ENCODE assay signal across 1 fruit fly cellular context in genomic region chr3L:15234233-15234778, dm6.
TF ChIP-seq lines count a peak whose summit lies in the region.

No protein-coding gene starts in this region.

TF ChIP-seq in whole organism, embryonic, 481 proteins besides CTCF, POLR2A, EP300 and RAD21 (continued from another document and continues in another):
- TF ChIP-seq CG14667 (GFP tag; IDR thresholded peaks at IDR 0.05; lab: Robert Waterston, UW): no peak
- peak; percentile 40 for TF ChIP-seq CG2120 (GFP tag; optimal IDR thresholded peaks at IDR 0.05; lab: Kevin White, UChicago)
- no peak for TF ChIP-seq Doc3 (GFP tag; IDR thresholded peaks at IDR 0.05; lab: Robert Waterston, UW; ENCODE audit: partially characterized antibody)
- TF ChIP-seq lola (GFP tag; optimal IDR thresholded peaks at IDR 0.05; lab: Kevin White, UChicago): peak in 1 of 3 experiments; percentile 3
- no peak for TF ChIP-seq CG2202 (tag; optimal IDR thresholded peaks at IDR 0.05; lab: Kevin White, UChicago)
- TF ChIP-seq HLH54F (GFP tag; optimal IDR thresholded peaks at IDR 0.05; lab: Kevin White, UChicago): no peak
- peak; percentile 8 for TF ChIP-seq Chrac-16 (GFP tag; optimal IDR thresholded peaks at IDR 0.05; lab: Kevin White, UChicago)
- TF ChIP-seq HmgZ (tag; optimal IDR thresholded peaks at IDR 0.05; lab: Kevin White, UChicago): no peak
- TF ChIP-seq CG4820 (GFP tag; optimal IDR thresholded peaks at IDR 0.05; lab: Kevin White, UChicago): no peak
- no peak for TF ChIP-seq CG12104 (GFP tag; optimal IDR thresholded peaks at IDR 0.05; lab: Kevin White, UChicago)
- no peak for TF ChIP-seq Hr3 (GFP tag; optimal IDR thresholded peaks at IDR 0.05; lab: Kevin White, UChicago)
- no peak for TF ChIP-seq danr (GFP tag; IDR thresholded peaks at IDR 0.05; lab: Robert Waterston, UW)
- TF ChIP-seq MBD-R2 (GFP tag; IDR thresholded peaks at IDR 0.05; lab: Robert Waterston, UW): 0 out of 2 replicates have a peak, but pooled peaks have one; percentile 30
- no peak for TF ChIP-seq CG33213 (GFP tag; optimal IDR thresholded peaks at IDR 0.05; lab: Kevin White, UChicago)
- no peak for TF ChIP-seq p53 (GFP tag; optimal IDR thresholded peaks at IDR 0.05; lab: Kevin White, UChicago)
- TF ChIP-seq sqz (GFP tag; optimal IDR thresholded peaks at IDR 0.05; lab: Kevin White, UChicago): peak; percentile 89
- TF ChIP-seq crp (GFP tag; optimal IDR thresholded peaks at IDR 0.05; lab: Kevin White, UChicago): no peak
- no peak for TF ChIP-seq nom (GFP tag; optimal IDR thresholded peaks at IDR 0.05; lab: Kevin White, UChicago)
- no peak for TF ChIP-seq repo (GFP tag; optimal IDR thresholded peaks at IDR 0.05; lab: Kevin White, UChicago)
- no peak for TF ChIP-seq vnd (GFP tag; IDR thresholded peaks at IDR 0.05; lab: Robert Waterston, UW; ENCODE audit: partially characterized antibody)
- TF ChIP-seq CG1024 (GFP tag; IDR thresholded peaks at IDR 0.05; lab: Robert Waterston, UW): no peak
- TF ChIP-seq Mrtf (GFP tag; IDR thresholded peaks at IDR 0.05; lab: Robert Waterston, UW): peak; percentile 52; the same call in 2 of the 3 replicates
- peak; percentile 54 for TF ChIP-seq chn (GFP tag; optimal IDR thresholded peaks at IDR 0.05; lab: Kevin White, UChicago)
- TF ChIP-seq CG18599 (GFP tag; optimal IDR thresholded peaks at IDR 0.05; lab: Kevin White, UChicago): no peak
- no peak for TF ChIP-seq seq (GFP tag; IDR thresholded peaks at IDR 0.05; lab: Robert Waterston, UW)
- TF ChIP-seq CG10274 (GFP tag; optimal IDR thresholded peaks at IDR 0.05; lab: Kevin White, UChicago): no peak
- TF ChIP-seq klu (GFP tag; IDR thresholded peaks at IDR 0.05; lab: Robert Waterston, UW): 0 out of 2 replicates have a peak, but pooled peaks have one; percentile 43
- TF ChIP-seq emc (GFP tag; optimal IDR thresholded peaks at IDR 0.05; lab: Kevin White, UChicago): no peak
- TF ChIP-seq CG7357 (GFP tag; IDR thresholded peaks at IDR 0.05; lab: Robert Waterston, UW): peak; percentile 30; the same call in 2 of the 3 replicates
- peak; percentile 44; the same call in 1 of the 3 replicates for TF ChIP-seq dysf (GFP tag; IDR thresholded peaks at IDR 0.05; lab: Robert Waterston, UW)
- peak; percentile 68; the same call in 2 of the 3 replicates for TF ChIP-seq zen2 (GFP tag; IDR thresholded peaks at IDR 0.05; lab: Robert Waterston, UW; ENCODE audit: partially characterized antibody)
- no peak for TF ChIP-seq CG11695 (GFP tag; IDR thresholded peaks at IDR 0.05; lab: Robert Waterston, UW)
- TF ChIP-seq pros (GFP tag; optimal IDR thresholded peaks at IDR 0.05; lab: Kevin White, UChicago): peak; percentile 46
- peak; percentile 60; the same call in 1 of the 2 replicates for TF ChIP-seq vvl (GFP tag; IDR thresholded peaks at IDR 0.05; lab: Robert Waterston, UW)
- TF ChIP-seq HHEX (GFP tag; optimal IDR thresholded peaks at IDR 0.05; lab: Kevin White, UChicago): no peak
- no peak for TF ChIP-seq Sry-δ (GFP tag; optimal IDR thresholded peaks at IDR 0.05; lab: Kevin White, UChicago)
- peak; percentile 8 for TF ChIP-seq CG2712 (tag; optimal IDR thresholded peaks at IDR 0.05; lab: Kevin White, UChicago)
- TF ChIP-seq CG4282 (GFP tag; optimal IDR thresholded peaks at IDR 0.05; lab: Kevin White, UChicago): peak; percentile 73
- no peak for TF ChIP-seq cato (GFP tag; optimal IDR thresholded peaks at IDR 0.05; lab: Kevin White, UChicago; ENCODE audit: borderline replicate concordance)
- TF ChIP-seq CG34376 (GFP tag; optimal IDR thresholded peaks at IDR 0.05; lab: Kevin White, UChicago): peak; percentile 44
- TF ChIP-seq gce (GFP tag; IDR thresholded peaks at IDR 0.05; lab: Robert Waterston, UW): no peak
- TF ChIP-seq CG30020 (tag; optimal IDR thresholded peaks at IDR 0.05; lab: Kevin White, UChicago): no peak
- TF ChIP-seq hth (optimal IDR thresholded peaks at IDR 0.05; lab: Kevin White, UChicago): no peak
- TF ChIP-seq kah (GFP tag; optimal IDR thresholded peaks at IDR 0.05; lab: Kevin White, UChicago): peak; percentile 14
- TF ChIP-seq CG16779 (GFP tag; IDR thresholded peaks at IDR 0.05; lab: Robert Waterston, UW): no peak
- peak; percentile 44 for TF ChIP-seq CG17328 (GFP tag; IDR thresholded peaks at IDR 0.05; lab: Robert Waterston, UW)
- no peak for TF ChIP-seq CG17912 (GFP tag; optimal IDR thresholded peaks at IDR 0.05; lab: Kevin White, UChicago)
- peak; percentile 99 for TF ChIP-seq z (GFP tag; IDR thresholded peaks at IDR 0.05; lab: Robert Waterston, UW)
- no peak for TF ChIP-seq CG4360 (GFP tag; IDR thresholded peaks at IDR 0.05; lab: Robert Waterston, UW)
- no peak for TF ChIP-seq toy (GFP tag; IDR thresholded peaks at IDR 0.05; lab: Robert Waterston, UW)
- peak; percentile 45; the same call in 1 of the 2 replicates for TF ChIP-seq amos (GFP tag; IDR thresholded peaks at IDR 0.05; lab: Robert Waterston, UW; ENCODE audit: partially characterized antibody)
- peak; percentile 18; the same call in 1 of the 2 replicates for TF ChIP-seq Taf1 (GFP tag; IDR thresholded peaks at IDR 0.05; lab: Robert Waterston, UW)
- TF ChIP-seq CG12391 (tag; optimal IDR thresholded peaks at IDR 0.05; lab: Kevin White, UChicago): peak; percentile 27
- TF ChIP-seq Sin3A (optimal IDR thresholded peaks at IDR 0.05; lab: Kevin White, UChicago): no peak
- TF ChIP-seq NC2β (GFP tag; optimal IDR thresholded peaks at IDR 0.05; lab: Kevin White, UChicago): no peak
- TF ChIP-seq CG33557 (GFP tag; optimal IDR thresholded peaks at IDR 0.05; lab: Kevin White, UChicago): peak; percentile 3
- TF ChIP-seq nerfin-1 (tag; optimal IDR thresholded peaks at IDR 0.05; lab: Kevin White, UChicago): no peak
- TF ChIP-seq eve (GFP tag; optimal IDR thresholded peaks at IDR 0.05; lab: Kevin White, UChicago): no peak
- no peak for TF ChIP-seq CG30403 (GFP tag; optimal IDR thresholded peaks at IDR 0.05; lab: Kevin White, UChicago)
- TF ChIP-seq CG31388 (GFP tag; optimal IDR thresholded peaks at IDR 0.05; lab: Kevin White, UChicago): no peak
- TF ChIP-seq CG17829 (tag; optimal IDR thresholded peaks at IDR 0.05; lab: Kevin White, UChicago): no peak
- TF ChIP-seq Spps (tag; optimal IDR thresholded peaks at IDR 0.05; lab: Kevin White, UChicago): no peak
- TF ChIP-seq ftz-f1 (GFP tag; optimal IDR thresholded peaks at IDR 0.05; lab: Kevin White, UChicago): no peak
- TF ChIP-seq CG6765 (GFP tag; optimal IDR thresholded peaks at IDR 0.05; lab: Kevin White, UChicago): no peak
- no peak for TF ChIP-seq pho (GFP tag; optimal IDR thresholded peaks at IDR 0.05; lab: Kevin White, UChicago)
- no peak for TF ChIP-seq Hand (GFP tag; optimal IDR thresholded peaks at IDR 0.05; lab: Kevin White, UChicago)
- TF ChIP-seq fd102C (GFP tag; optimal IDR thresholded peaks at IDR 0.05; lab: Kevin White, UChicago): no peak
- TF ChIP-seq Opbp (GFP tag; IDR thresholded peaks at IDR 0.05; lab: Robert Waterston, UW; ENCODE audit: partially characterized antibody): peak; percentile 64; the same call in 2 of the 3 replicates
- peak; percentile 7 for TF ChIP-seq CG13424 (tag; optimal IDR thresholded peaks at IDR 0.05; lab: Kevin White, UChicago)
- no peak for TF ChIP-seq CG14965 (GFP tag; optimal IDR thresholded peaks at IDR 0.05; lab: Kevin White, UChicago; ENCODE audit: borderline replicate concordance)
- TF ChIP-seq CG10267 (tag; optimal IDR thresholded peaks at IDR 0.05; lab: Kevin White, UChicago): no peak
- no peak for TF ChIP-seq Atf6 (GFP tag; IDR thresholded peaks at IDR 0.05; lab: Robert Waterston, UW)
- no peak for TF ChIP-seq prd (optimal IDR thresholded peaks at IDR 0.05; lab: Kevin White, UChicago)
- TF ChIP-seq prd (GFP tag; IDR thresholded peaks at IDR 0.05; lab: Robert Waterston, UW): peak; percentile 83
- no peak for TF ChIP-seq Blimp-1 (GFP tag; optimal IDR thresholded peaks at IDR 0.05; lab: Kevin White, UChicago)
- no peak for TF ChIP-seq stwl (tag; optimal IDR thresholded peaks at IDR 0.05; lab: Kevin White, UChicago)
- peak; percentile 87 for TF ChIP-seq kni (GFP tag; optimal IDR thresholded peaks at IDR 0.05; lab: Kevin White, UChicago)
- no peak for TF ChIP-seq CG3407 (GFP tag; optimal IDR thresholded peaks at IDR 0.05; lab: Kevin White, UChicago)
- peak; percentile 65; the same call in 1 of the 2 replicates for TF ChIP-seq Bgb (GFP tag; IDR thresholded peaks at IDR 0.05; lab: Robert Waterston, UW; ENCODE audit: partially characterized antibody)
- peak; percentile 60 for TF ChIP-seq E2f1 (GFP tag; IDR thresholded peaks at IDR 0.05; lab: Robert Waterston, UW)
- no peak for TF ChIP-seq CG18764 (GFP tag; optimal IDR thresholded peaks at IDR 0.05; lab: Kevin White, UChicago)
- TF ChIP-seq so (GFP tag; IDR thresholded peaks at IDR 0.05; lab: Robert Waterston, UW): 0 out of 3 replicates have a peak, but pooled peaks have one; percentile 4
- TF ChIP-seq croc (GFP tag; conservative IDR thresholded peaks at IDR 0.05; lab: Robert Waterston, UW): no peak; the same call in 2 of the 3 replicates
- TF ChIP-seq dmrt11E (tag; optimal IDR thresholded peaks at IDR 0.05; lab: Kevin White, UChicago): peak; percentile 16
- TF ChIP-seq CG8388 (GFP tag; optimal IDR thresholded peaks at IDR 0.05; lab: Kevin White, UChicago): no peak
- no peak for TF ChIP-seq crc (GFP tag; optimal IDR thresholded peaks at IDR 0.05; lab: Kevin White, UChicago)
- TF ChIP-seq en (GFP tag; optimal IDR thresholded peaks at IDR 0.05; lab: Kevin White, UChicago): no peak
- TF ChIP-seq ken (GFP tag; IDR thresholded peaks at IDR 0.05; lab: Robert Waterston, UW): peak; percentile 56; the same call in 2 of the 3 replicates
- TF ChIP-seq CG17568 (GFP tag; optimal IDR thresholded peaks at IDR 0.05; lab: Kevin White, UChicago): peak; percentile 55
- no peak for TF ChIP-seq C15 (GFP tag; IDR thresholded peaks at IDR 0.05; lab: Robert Waterston, UW)
- TF ChIP-seq CG10959 (GFP tag; IDR thresholded peaks at IDR 0.05; lab: Robert Waterston, UW): no peak
- peak in 1 of 2 experiments; percentile 21 for TF ChIP-seq tll (GFP tag; optimal IDR thresholded peaks at IDR 0.05; lab: Kevin White, UChicago)
- peak; percentile 86 for TF ChIP-seq Med (GFP tag; lab: Kevin White, UChicago)
- TF ChIP-seq dmrt99B (tag; optimal IDR thresholded peaks at IDR 0.05; lab: Kevin White, UChicago): peak; percentile 7
- no peak for TF ChIP-seq bigmax (GFP tag; optimal IDR thresholded peaks at IDR 0.05; lab: Kevin White, UChicago)
- TF ChIP-seq kay (GFP tag; optimal IDR thresholded peaks at IDR 0.05; lab: Kevin White, UChicago): no peak
- no peak for TF ChIP-seq CG15269 (tag; optimal IDR thresholded peaks at IDR 0.05; lab: Kevin White, UChicago)
- TF ChIP-seq Hmx (GFP tag; optimal IDR thresholded peaks at IDR 0.05; lab: Kevin White, UChicago): no peak
- TF ChIP-seq CG2875 (GFP tag; optimal IDR thresholded peaks at IDR 0.05; lab: Kevin White, UChicago): no peak
- TF ChIP-seq Mad (GFP tag; optimal IDR thresholded peaks at IDR 0.05; lab: Kevin White, UChicago): no peak
- no peak for TF ChIP-seq run (tag; optimal IDR thresholded peaks at IDR 0.05; lab: Kevin White, UChicago)
- no peak for TF ChIP-seq CG15601 (tag; optimal IDR thresholded peaks at IDR 0.05; lab: Kevin White, UChicago)
- TF ChIP-seq Optix (GFP tag; IDR thresholded peaks at IDR 0.05; lab: Robert Waterston, UW): peak; percentile 49; the same call in 1 of the 3 replicates
- TF ChIP-seq mirr (GFP tag; optimal IDR thresholded peaks at IDR 0.05; lab: Kevin White, UChicago): no peak
- no peak for TF ChIP-seq CG11560 (tag; IDR thresholded peaks at IDR 0.05; lab: Robert Waterston, UW)
- TF ChIP-seq wdn (GFP tag; IDR thresholded peaks at IDR 0.05; lab: Robert Waterston, UW): peak; percentile 46; the same call in 1 of the 2 replicates
- TF ChIP-seq CG11696 (GFP tag; IDR thresholded peaks at IDR 0.05; lab: Robert Waterston, UW): no peak
- TF ChIP-seq CG8765 (GFP tag; IDR thresholded peaks at IDR 0.05; lab: Robert Waterston, UW): no peak
- peak; percentile 24 for TF ChIP-seq sd (tag; optimal IDR thresholded peaks at IDR 0.05; lab: Kevin White, UChicago)
- TF ChIP-seq sob (GFP tag; IDR thresholded peaks at IDR 0.05; lab: Robert Waterston, UW): peak; percentile 59; the same call in 1 of the 2 replicates
- peak; percentile 36; the same call in 1 of the 2 replicates for TF ChIP-seq CG7372 (GFP tag; IDR thresholded peaks at IDR 0.05; lab: Robert Waterston, UW)
- TF ChIP-seq Abd-B (GFP tag; optimal IDR thresholded peaks at IDR 0.05; lab: Kevin White, UChicago): no peak
- no peak for TF ChIP-seq CG3065 (GFP tag; optimal IDR thresholded peaks at IDR 0.05; lab: Kevin White, UChicago)
- peak; percentile 47; the same call in 1 of the 2 replicates for TF ChIP-seq CG32772 (GFP tag; IDR thresholded peaks at IDR 0.05; lab: Robert Waterston, UW)
- no peak for TF ChIP-seq jing (GFP tag; optimal IDR thresholded peaks at IDR 0.05; lab: Kevin White, UChicago)
- peak; percentile 79 for TF ChIP-seq HLHmδ (GFP tag; optimal IDR thresholded peaks at IDR 0.05; lab: Kevin White, UChicago)
- TF ChIP-seq CG7839 (tag; optimal IDR thresholded peaks at IDR 0.05; lab: Kevin White, UChicago): peak; percentile 32
- no peak for TF ChIP-seq Poxn (GFP tag; IDR thresholded peaks at IDR 0.05; lab: Robert Waterston, UW)
- peak; percentile 44; the same call in 1 of the 2 replicates for TF ChIP-seq CG3847 (GFP tag; IDR thresholded peaks at IDR 0.05; lab: Robert Waterston, UW)
- TF ChIP-seq sisA (GFP tag; IDR thresholded peaks at IDR 0.05; lab: Robert Waterston, UW): peak; percentile 53
- TF ChIP-seq zf30C (GFP tag; optimal IDR thresholded peaks at IDR 0.05; lab: Kevin White, UChicago): no peak
- TF ChIP-seq lab (GFP tag; optimal IDR thresholded peaks at IDR 0.05; lab: Kevin White, UChicago): peak; percentile 15
- TF ChIP-seq Asciz (GFP tag; optimal IDR thresholded peaks at IDR 0.05; lab: Kevin White, UChicago): no peak
- no peak for TF ChIP-seq CG12299 (tag; optimal IDR thresholded peaks at IDR 0.05; lab: Kevin White, UChicago)
- TF ChIP-seq Atf-2 (GFP tag; optimal IDR thresholded peaks at IDR 0.05; lab: Kevin White, UChicago): no peak
- no peak for TF ChIP-seq CG7745 (tag; optimal IDR thresholded peaks at IDR 0.05; lab: Kevin White, UChicago)
- peak; percentile 23 to 26 for TF ChIP-seq dpn (GFP tag; optimal IDR thresholded peaks at IDR 0.05; lab: Kevin White, UChicago)
- no peak for TF ChIP-seq CG17612 (GFP tag; IDR thresholded peaks at IDR 0.05; lab: Robert Waterston, UW)
- no peak for TF ChIP-seq Dek (tag; optimal IDR thresholded peaks at IDR 0.05; lab: Kevin White, UChicago)
- TF ChIP-seq maf-S (GFP tag; optimal IDR thresholded peaks at IDR 0.05; lab: Kevin White, UChicago): no peak
- TF ChIP-seq onecut (GFP tag; IDR thresholded peaks at IDR 0.05; lab: Robert Waterston, UW): no peak; the same call in 1 of the 2 replicates
- no peak for TF ChIP-seq br (optimal IDR thresholded peaks at IDR 0.05; lab: Kevin White, UChicago)
